Worm (Caenorhabditis elegans): ENCODE data around the gene slc-36.5.

slc-36.5 gene

ce11 chrII:6926488-6926887, 49.6 kb upstream of the slc-36.5 start (continued):
- TF ChIP-seq pha-4 (GFP tag; IDR thresholded peaks at IDR 0.05): peak; percentile 76; the same call in 1 of the 2 replicates
- TF ChIP-seq pha-4 (tag; optimal IDR thresholded peaks at IDR 0.05): peak; percentile 30
- TF ChIP-seq ceh-28 (tag; optimal IDR thresholded peaks at IDR 0.05): peak; percentile 34
- peak; percentile 31; the same call in 1 of the 2 replicates for TF ChIP-seq madf-9 (GFP tag; conservative IDR thresholded peaks at IDR 0.05)
- peak; percentile 9 for TF ChIP-seq F10B5.3 (tag; optimal IDR thresholded peaks at IDR 0.05)
- TF ChIP-seq dmd-6 (GFP tag; IDR thresholded peaks at IDR 0.05): peak; percentile 83
- peak; percentile 63; the same call in 1 of the 2 replicates for TF ChIP-seq php-3 (GFP tag; IDR thresholded peaks at IDR 0.05)
- TF ChIP-seq attf-4 (tag; optimal IDR thresholded peaks at IDR 0.05): no peak
- TF ChIP-seq snpc-1.2 (GFP tag; IDR thresholded peaks at IDR 0.05): no peak
- peak; percentile 68 for TF ChIP-seq pqm-1 (tag; optimal IDR thresholded peaks at IDR 0.05)
- peak; percentile 72 for TF ChIP-seq ctbp-1 (GFP tag; IDR thresholded peaks at IDR 0.05)
- peak; percentile 23; the same call in 1 of the 2 replicates for TF ChIP-seq arid-1 (GFP tag; conservative IDR thresholded peaks at IDR 0.05)
- peak; percentile 13; the same call in 1 of the 2 replicates for TF ChIP-seq ceh-20 (GFP tag; IDR thresholded peaks at IDR 0.05)
- peak; percentile 93 for TF ChIP-seq dve-1 (tag; optimal IDR thresholded peaks at IDR 0.05; ENCODE audit: insufficient read depth)
- peak; percentile 70 for TF ChIP-seq nhr-28 (tag; optimal IDR thresholded peaks at IDR 0.05)
- no peak for TF ChIP-seq Y105C5A.15 (GFP tag; IDR thresholded peaks at IDR 0.05)
- no peak for TF ChIP-seq aly-2 (tag; optimal IDR thresholded peaks at IDR 0.05)
- TF ChIP-seq rbr-2 (tag; optimal IDR thresholded peaks at IDR 0.05): peak; percentile 83
- no peak for TF ChIP-seq ZK546.5 (tag; optimal IDR thresholded peaks at IDR 0.05)
- TF ChIP-seq hlh-30 (tag; optimal IDR thresholded peaks at IDR 0.05; ENCODE audit: insufficient read depth): peak; percentile 94
- peak; percentile 0 for TF ChIP-seq spr-1 (tag; optimal IDR thresholded peaks at IDR 0.05)
- TF ChIP-seq nhr-76 (tag; optimal IDR thresholded peaks at IDR 0.05): no peak
- TF ChIP-seq ceh-82 (tag; optimal IDR thresholded peaks at IDR 0.05): no peak
- no peak for TF ChIP-seq lin-29 (GFP tag; IDR thresholded peaks at IDR 0.05)
- peak; percentile 46 for TF ChIP-seq dpl-1 (GFP tag; optimal IDR thresholded peaks at IDR 0.05)
- TF ChIP-seq ZK337.2 (GFP tag; IDR thresholded peaks at IDR 0.05): 0 out of 2 replicates have a peak, but pooled peaks have one; percentile 46
- peak; percentile 56 for TF ChIP-seq nhr-77 (tag; optimal IDR thresholded peaks at IDR 0.05)
- TF ChIP-seq D1046.2 (GFP tag; IDR thresholded peaks at IDR 0.05): no peak
- no peak for TF ChIP-seq nhr-237 (tag; optimal IDR thresholded peaks at IDR 0.05)
- TF ChIP-seq nhr-25 (tag; optimal IDR thresholded peaks at IDR 0.05; ENCODE audit: borderline replicate concordance, insufficient read depth): peak; percentile 14
- TF ChIP-seq zfp-3 (GFP tag; conservative IDR thresholded peaks at IDR 0.05): 0 out of 2 replicates have a peak, but pooled peaks have one; percentile 16

ce11 chrII:6926054-6926453, 49.2 kb upstream of the slc-36.5 start:
- TF ChIP-seq rbr-2 (tag; optimal IDR thresholded peaks at IDR 0.05) (no peak), madf-9 (GFP tag; conservative IDR thresholded peaks at IDR 0.05) (peak; percentile 81), cey-2 (tag; optimal IDR thresholded peaks at IDR 0.05; ENCODE audit: borderline replicate concordance, insufficient read depth) (no peak)

- TF ChIP-seq php-3 (GFP tag; IDR thresholded peaks at IDR 0.05) (no peak), spr-1 (tag; optimal IDR thresholded peaks at IDR 0.05) (no peak), daf-19 (GFP tag; conservative IDR thresholded peaks at IDR 0.05) (no peak), attf-4 (tag; optimal IDR thresholded peaks at IDR 0.05) (no peak), T20F7.1 (GFP tag; optimal IDR thresholded peaks at IDR 0.05) (no peak), rbr-2 (tag; optimal IDR thresholded peaks at IDR 0.05) (no peak), zfp-2 (tag; optimal IDR thresholded peaks at IDR 0.05) (no peak), mes-2 (tag; optimal IDR thresholded peaks at IDR 0.05; ENCODE audit: poor library complexity, severe bottlenecking) (no peak), F10B5.3 (tag; optimal IDR thresholded peaks at IDR 0.05) (no peak), madf-9 (GFP tag; conservative IDR thresholded peaks at IDR 0.05) (no peak), mdl-1 (tag; optimal IDR thresholded peaks at IDR 0.05) (no peak), ceh-28 (tag; optimal IDR thresholded peaks at IDR 0.05) (no peak), nhr-6 (tag; optimal IDR thresholded peaks at IDR 0.05) (no peak), set-16 (GFP tag; IDR thresholded peaks at IDR 0.05) (no peak), aly-2 (tag; optimal IDR thresholded peaks at IDR 0.05) (no peak), egl-27 (tag; optimal IDR thresholded peaks at IDR 0.05) (no peak)
Observed at ce11 chrII:6923792-6924191, 46.9 kb upstream of the slc-36.5 start.
